Fruit fly (Drosophila melanogaster) whole organism, embryonic: Measurements from ENCODE around the gene cpx.

Experiments used
- CG10267 ChIP-seq: fragments of 200-800 bp; sonication (Bioruptor generic); optimal IDR thresholded peaks from 2 replicates; lab custom pipeline; 2018; ENCODE audit warnings: missing biosample characterization, mild to moderate bottlenecking, missing genetic modification characterization, moderate library complexity
- CG12155 ChIP-seq: fragments of 200-800 bp; sonication (Bioruptor generic); optimal IDR thresholded peaks from 3 replicates; lab custom pipeline; 2016; ENCODE audit warnings: missing biosample characterization, missing genetic modification characterization
- CG12391 ChIP-seq: fragments of 200-800 bp; sonication (Bioruptor generic); optimal IDR thresholded peaks from 3 replicates; lab custom pipeline; 2018; ENCODE audit warnings: missing biosample characterization, mild to moderate bottlenecking, missing genetic modification characterization, moderate library complexity
- CG7357 ChIP-seq: fragments of 200-800 bp; sonication (Bioruptor generic); IDR thresholded peaks from 3 replicates; pipeline ENCODE4 v1.3.6; 2022; ENCODE audit warnings: missing biosample characterization, missing genetic modification characterization
- CG7786 ChIP-seq: fragments of 200-800 bp; sonication (Bioruptor generic); optimal IDR thresholded peaks from 2 replicates; lab custom pipeline; 2016; ENCODE audit warnings: missing biosample characterization, missing genetic modification characterization
- HLHmδ ChIP-seq: fragments of 200-800 bp; sonication (Bioruptor generic); optimal IDR thresholded peaks from 2 replicates; lab custom pipeline; 2018; ENCODE audit warnings: missing biosample characterization, mild to moderate bottlenecking, missing genetic modification characterization, moderate library complexity
- MTF-1 ChIP-seq: fragments of 200-800 bp; sonication (Bioruptor generic); optimal IDR thresholded peaks from 2 replicates; lab custom pipeline; 2018; ENCODE audit warnings: missing biosample characterization, mild to moderate bottlenecking, missing genetic modification characterization, borderline replicate concordance
- crc ChIP-seq: fragments of 200-800 bp; sonication (Bioruptor generic); optimal IDR thresholded peaks from 2 replicates; lab custom pipeline; 2016; ENCODE audit warnings: missing biosample characterization, missing genetic modification characterization
- fru ChIP-seq: fragments of >200 bp; optimal IDR thresholded peaks from 2 replicates; lab custom pipeline; 2017
- sisA ChIP-seq: fragments of 200-800 bp; sonication (Bioruptor generic); IDR thresholded peaks from 2 replicates; pipeline ENCODE4 v1.3.6; 2022; ENCODE audit warnings: missing biosample characterization, missing genetic modification characterization

DNA sequence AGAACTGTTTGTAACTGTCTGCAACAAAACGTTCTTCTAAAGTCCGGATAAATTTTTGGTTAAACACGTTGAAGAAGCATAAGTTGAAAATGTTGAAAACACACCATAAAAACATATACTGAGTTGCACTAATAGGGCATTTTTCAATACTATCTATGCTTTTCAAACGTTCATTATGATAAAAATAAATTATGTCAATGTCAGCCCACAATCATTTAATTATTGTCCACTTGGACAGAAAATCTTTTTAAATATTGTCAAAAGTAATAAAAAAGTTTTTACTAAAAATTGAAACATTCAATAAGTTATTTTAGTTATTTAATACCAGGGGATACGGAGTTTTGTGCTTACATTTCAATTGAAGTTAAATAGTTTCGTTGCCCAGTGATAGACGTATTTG is 13.6 kb upstream of the cpx start, which contains the start of gene CG1092:
- TF ChIP-seq CG7357 (GFP tag; lab: Robert Waterston, UW) (no peak), CG12391 (tag; lab: Kevin White, UChicago) (no peak), CG12155 (GFP tag; lab: Kevin White, UChicago) (no peak), MTF-1 (no peak), CG10267 (no peak), sisA (no peak), fru (lab: Kevin White, UChicago) (no peak), CG7786 (GFP tag; lab: Kevin White, UChicago) (no peak), crc (GFP tag; lab: Kevin White, UChicago) (no peak), HLHmδ (GFP tag; lab: Kevin White, UChicago) (no peak)
